Fruit fly (Drosophila melanogaster) whole organism, prepupa: ENCODE measurements around the gene kuz.

Experiments
- Blimp-1 ChIP-seq: fragments of 200-800 bp; sonication (Bioruptor generic); optimal IDR thresholded peaks from 3 replicates; lab custom pipeline; 2017; ENCODE audit warnings: missing biosample characterization, missing genetic modification characterization, mild to moderate bottlenecking, moderate library complexity, missing genetic modification reagents
- CG10631 ChIP-seq: fragments of 200-800 bp; sonication (Bioruptor generic); optimal IDR thresholded peaks from 2 replicates; lab custom pipeline; 2016; ENCODE audit warnings: missing biosample characterization, missing genetic modification characterization
- CG11762 ChIP-seq: fragments of 200-800 bp; sonication (Bioruptor generic); optimal IDR thresholded peaks from 3 replicates; lab custom pipeline; 2016; ENCODE audit warnings: missing biosample characterization, missing genetic modification characterization; ENCODE audit not compliant: insufficient read depth
- CG11902 ChIP-seq: fragments of 200-800 bp; sonication (Bioruptor generic); optimal IDR thresholded peaks from 3 replicates; lab custom pipeline; 2016; ENCODE audit warnings: missing biosample characterization, missing genetic modification characterization
- CG15336 ChIP-seq: fragments of 200-800 bp; sonication (Bioruptor generic); IDR thresholded peaks from 2 replicates; pipeline ENCODE4 v1.3.6; 2022; ENCODE audit warnings: missing biosample characterization, missing genetic modification characterization
- CG1621 ChIP-seq: fragments of 200-800 bp; sonication (Bioruptor generic); optimal IDR thresholded peaks from 3 replicates; lab custom pipeline; 2018; ENCODE audit warnings: missing biosample characterization, mild to moderate bottlenecking, missing genetic modification characterization
- CG16779 ChIP-seq: fragments of 200-800 bp; sonication (Bioruptor generic); optimal IDR thresholded peaks from 3 replicates; lab custom pipeline; 2017; ENCODE audit warnings: missing biosample characterization, mild to moderate bottlenecking, missing genetic modification characterization
- CG3032 ChIP-seq: fragments of 200-800 bp; optimal IDR thresholded peaks from 2 replicates; lab custom pipeline; 2019; ENCODE audit warnings: missing biosample characterization, mild to moderate bottlenecking, missing genetic modification characterization, moderate library complexity
- CG31627 ChIP-seq: fragments of 200-800 bp; sonication (Bioruptor generic); optimal IDR thresholded peaks from 3 replicates; lab custom pipeline; 2016; ENCODE audit warnings: missing biosample characterization, missing genetic modification characterization
- CG32006 ChIP-seq: fragments of 200-800 bp; sonication (Bioruptor generic); optimal IDR thresholded peaks from 3 replicates; lab custom pipeline; 2017; ENCODE audit warnings: missing biosample characterization, mild to moderate bottlenecking, missing genetic modification characterization
- CG3919 ChIP-seq: fragments of 200-800 bp; sonication (Bioruptor generic); optimal IDR thresholded peaks from 3 replicates; lab custom pipeline; 2016; ENCODE audit warnings: missing biosample characterization, missing genetic modification characterization
- CG6276 ChIP-seq: fragments of 200-800 bp; sonication (Bioruptor generic); optimal IDR thresholded peaks from 2 replicates; lab custom pipeline; 2017; ENCODE audit warnings: missing biosample characterization, mild to moderate bottlenecking, missing genetic modification characterization
- CG6792 ChIP-seq: fragments of 200-800 bp; sonication (Bioruptor generic); optimal IDR thresholded peaks from 3 replicates; lab custom pipeline; 2016; ENCODE audit warnings: missing biosample characterization, missing genetic modification characterization
- CG6808 ChIP-seq: fragments of 200-800 bp; sonication (Bioruptor generic); optimal IDR thresholded peaks from 3 replicates; lab custom pipeline; 2017; ENCODE audit warnings: missing biosample characterization, missing genetic modification characterization, mild to moderate bottlenecking, moderate library complexity, missing genetic modification reagents
- CG6854 ChIP-seq: fragments of 200-800 bp; sonication (Bioruptor generic); optimal IDR thresholded peaks from 2 replicates; lab custom pipeline; 2017; ENCODE audit warnings: missing biosample characterization, mild to moderate bottlenecking, missing genetic modification characterization
- CG8119 ChIP-seq: fragments of 200-800 bp; sonication (Bioruptor generic); IDR thresholded peaks from 3 replicates; pipeline ENCODE4 v1.3.6; 2022; ENCODE audit warnings: missing biosample characterization, missing genetic modification characterization
- CG8319 ChIP-seq: fragments of 200-800 bp; sonication (Bioruptor generic); optimal IDR thresholded peaks from 3 replicates; lab custom pipeline; 2016; ENCODE audit warnings: missing biosample characterization, missing genetic modification characterization
- Eip78C ChIP-seq: fragments of 200-800 bp; sonication (Bioruptor generic); peaks from one replicate; lab custom pipeline; 2016; ENCODE audit warnings: missing biosample characterization, missing genetic modification characterization
- Eip93F ChIP-seq: fragments of 200-800 bp; sonication (Bioruptor generic); optimal IDR thresholded peaks from 2 replicates; lab custom pipeline; 2016; ENCODE audit warnings: missing biosample characterization, mild to moderate bottlenecking, missing genetic modification characterization
- Ets21C ChIP-seq: fragments of 200-800 bp; sonication (Bioruptor generic); optimal IDR thresholded peaks from 3 replicates; lab custom pipeline; 2016; ENCODE audit warnings: missing biosample characterization, missing genetic modification characterization
- Ets96B ChIP-seq: fragments of 200-800 bp; optimal IDR thresholded peaks from 2 replicates; lab custom pipeline; 2019; ENCODE audit warnings: missing biosample characterization, mild to moderate bottlenecking, missing genetic modification characterization, moderate library complexity
- Gug ChIP-seq: fragments of 200-800 bp; sonication (Bioruptor generic); IDR thresholded peaks from 2 replicates; pipeline ENCODE4 v1.3.6; 2022; ENCODE audit warnings: missing biosample characterization, missing genetic modification characterization
- Hr38 ChIP-seq: sonication (Bioruptor generic); optimal IDR thresholded peaks from 2 replicates; lab custom pipeline; 2016; ENCODE audit warnings: missing biosample characterization, missing genetic modification characterization
- Hr39 ChIP-seq: fragments of 200-800 bp; sonication (Bioruptor generic); optimal IDR thresholded peaks from 2 replicates; lab custom pipeline; 2016; ENCODE audit warnings: missing biosample characterization, missing genetic modification characterization
- Hr4 ChIP-seq: fragments of 200-800 bp; sonication (Bioruptor generic); optimal IDR thresholded peaks from 3 replicates; lab custom pipeline; 2016; ENCODE audit warnings: missing biosample characterization, missing genetic modification characterization
- Lpt ChIP-seq: fragments of 200-800 bp; sonication (Bioruptor generic); optimal IDR thresholded peaks from 3 replicates; lab custom pipeline; 2016; ENCODE audit warnings: missing biosample characterization, missing genetic modification characterization
- Met ChIP-seq: fragments of 200-800 bp; sonication (Bioruptor generic); optimal IDR thresholded peaks from 3 replicates; lab custom pipeline; 2016; ENCODE audit warnings: missing biosample characterization, missing genetic modification characterization
- OdsH ChIP-seq: fragments of 200-800 bp; sonication (Bioruptor generic); optimal IDR thresholded peaks from 3 replicates; lab custom pipeline; 2016; ENCODE audit warnings: missing biosample characterization, missing genetic modification characterization
- Sox102F ChIP-seq: fragments of 200-800 bp; sonication (Bioruptor generic); optimal IDR thresholded peaks from 2 replicates; lab custom pipeline; 2016; ENCODE audit warnings: missing biosample characterization, mild to moderate bottlenecking, missing genetic modification characterization
- Sox14 ChIP-seq: fragments of 200-800 bp; sonication (Bioruptor generic); optimal IDR thresholded peaks from 3 replicates; lab custom pipeline; 2016; ENCODE audit warnings: missing biosample characterization, missing genetic modification characterization
- Sox15 ChIP-seq: fragments of 200-800 bp; sonication (Bioruptor generic); optimal IDR thresholded peaks from 3 replicates; lab custom pipeline; 2016; ENCODE audit warnings: missing biosample characterization, missing genetic modification characterization
- achi ChIP-seq: fragments of 200-800 bp; sonication (Bioruptor generic); optimal IDR thresholded peaks from 3 replicates; lab custom pipeline; 2016; ENCODE audit warnings: missing biosample characterization, missing genetic modification characterization
- acj6 ChIP-seq: fragments of 200-800 bp; sonication (Bioruptor generic); optimal IDR thresholded peaks from 3 replicates; lab custom pipeline; 2016; ENCODE audit warnings: missing biosample characterization, missing genetic modification characterization
- cyc ChIP-seq: fragments of 200-800 bp; sonication (Bioruptor generic); optimal IDR thresholded peaks from 3 replicates; lab custom pipeline; 2016; ENCODE audit warnings: missing biosample characterization, missing genetic modification characterization
- dac ChIP-seq: fragments of 200-800 bp; sonication (Bioruptor generic); optimal IDR thresholded peaks from 2 replicates; lab custom pipeline; 2017; ENCODE audit warnings: missing biosample characterization, mild to moderate bottlenecking, missing genetic modification characterization
- dsx ChIP-seq: fragments of 200-800 bp; optimal IDR thresholded peaks from 3 replicates; lab custom pipeline; 2019; ENCODE audit warnings: missing biosample characterization, mild to moderate bottlenecking, missing genetic modification characterization, moderate library complexity; ENCODE audit not compliant: poor library complexity, severe bottlenecking
- eg ChIP-seq: fragments of 200-800 bp; sonication (Bioruptor generic); IDR thresholded peaks from 3 replicates; pipeline ENCODE4 v1.3.6; 2022; ENCODE audit warnings: missing biosample characterization, missing genetic modification characterization
- fd59A ChIP-seq: fragments of 200-800 bp; sonication (Bioruptor generic); optimal IDR thresholded peaks from 2 replicates; lab custom pipeline; 2017; ENCODE audit warnings: missing biosample characterization, mild to moderate bottlenecking, missing genetic modification characterization, missing genetic modification reagents
- fd85E ChIP-seq: fragments of 200-800 bp; sonication (Bioruptor generic); optimal IDR thresholded peaks from 3 replicates; lab custom pipeline; 2016; ENCODE audit warnings: missing biosample characterization, missing genetic modification characterization
- lz ChIP-seq: fragments of 200-800 bp; sonication (Bioruptor generic); optimal IDR thresholded peaks from 3 replicates; lab custom pipeline; 2016; ENCODE audit warnings: missing biosample characterization, missing genetic modification characterization
- net ChIP-seq: fragments of 200-800 bp; sonication (Bioruptor generic); optimal IDR thresholded peaks from 3 replicates; lab custom pipeline; 2016; ENCODE audit warnings: missing biosample characterization, missing genetic modification characterization
- pdm3 ChIP-seq: fragments of 200-800 bp; sonication (Bioruptor generic); optimal IDR thresholded peaks from 3 replicates; lab custom pipeline; 2016; ENCODE audit warnings: missing biosample characterization, missing genetic modification characterization
- salr ChIP-seq, 2 experiments: fragments of 200-800 bp; sonication (Bioruptor generic); optimal IDR thresholded peaks; 3 replicates each; lab custom pipeline; 2016 to 2018; ENCODE audit warnings: missing biosample characterization in 2 of 2, missing genetic modification characterization in 2 of 2, mild to moderate bottlenecking in 1 of 2
- spab ChIP-seq: fragments of 200-800 bp; sonication (Bioruptor generic); optimal IDR thresholded peaks from 2 replicates; lab custom pipeline; 2017; ENCODE audit warnings: missing biosample characterization, mild to moderate bottlenecking, missing genetic modification characterization, missing genetic modification reagents
- ss ChIP-seq, 2 experiments: fragments of 200-800 bp; sonication (Bioruptor generic); optimal IDR thresholded peaks; 2 replicates in 1 of 2; 3 replicates in 1 of 2; lab custom pipeline; 2017 to 2018; ENCODE audit warnings: mild to moderate bottlenecking in 2 of 2, missing biosample characterization in 2 of 2, missing genetic modification characterization in 2 of 2, moderate library complexity in 1 of 2
- topi ChIP-seq: fragments of 200-800 bp; sonication (Bioruptor generic); optimal IDR thresholded peaks from 3 replicates; lab custom pipeline; 2016; ENCODE audit warnings: missing biosample characterization, missing genetic modification characterization
- vri ChIP-seq: fragments of 200-800 bp; sonication (Bioruptor generic); optimal IDR thresholded peaks from 3 replicates; lab custom pipeline; 2016; ENCODE audit warnings: missing biosample characterization, mild to moderate bottlenecking, missing genetic modification characterization

The kuz gene

DNA sequence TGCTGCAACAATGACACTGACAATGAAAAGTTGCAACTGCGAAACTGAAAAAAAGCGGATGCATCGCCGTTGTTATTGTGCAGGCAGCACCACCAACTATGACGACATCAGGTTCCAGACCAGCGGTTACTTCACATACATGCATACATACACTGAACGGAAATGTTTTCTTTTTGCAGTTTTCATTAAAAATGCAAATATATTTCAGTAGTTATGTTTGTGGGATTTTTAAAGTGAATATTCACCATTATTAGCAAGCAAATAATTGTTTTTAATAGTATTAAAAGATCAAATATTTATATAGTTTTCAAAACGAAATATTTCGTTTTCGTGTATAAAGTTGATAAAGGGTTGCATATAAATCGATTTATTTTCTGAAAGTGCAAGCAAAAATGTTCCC, 61.9 kb downstream of the kuz start:
- TF ChIP-seq CG15336 (GFP tag; lab: Robert Waterston, UW) (peak; percentile 37; the same call in 1 of the 2 replicates), Hr38 (GFP tag; lab: Kevin White, UChicago) (no peak), net (GFP tag; lab: Kevin White, UChicago) (no peak), spab (GFP tag; lab: Kevin White, UChicago) (no peak), CG8119 (GFP tag; lab: Robert Waterston, UW) (peak; percentile 28; the same call in 1 of the 3 replicates), Eip78C (peak; percentile 57), CG1621 (tag; lab: Kevin White, UChicago) (no peak), Hr4 (peak; percentile 1), CG10631 (peak; percentile 9), CG32006 (GFP tag; lab: Kevin White, UChicago) (peak; percentile 55), pdm3 (GFP tag; lab: Kevin White, UChicago) (peak; percentile 8), salr (GFP tag; optimal IDR thresholded peaks at IDR 0.05; lab: Kevin White, UChicago) (peak in 1 of 2 experiments; percentile 30), Ets96B (tag; lab: Kevin White, UChicago) (peak; percentile 26), OdsH (GFP tag; lab: Kevin White, UChicago) (peak; percentile 6), achi (GFP tag; lab: Kevin White, UChicago) (peak; percentile 4), topi (GFP tag; lab: Kevin White, UChicago) (no peak), dsx (no peak), Eip93F (GFP tag; lab: Kevin White, UChicago) (no peak)

DNA sequence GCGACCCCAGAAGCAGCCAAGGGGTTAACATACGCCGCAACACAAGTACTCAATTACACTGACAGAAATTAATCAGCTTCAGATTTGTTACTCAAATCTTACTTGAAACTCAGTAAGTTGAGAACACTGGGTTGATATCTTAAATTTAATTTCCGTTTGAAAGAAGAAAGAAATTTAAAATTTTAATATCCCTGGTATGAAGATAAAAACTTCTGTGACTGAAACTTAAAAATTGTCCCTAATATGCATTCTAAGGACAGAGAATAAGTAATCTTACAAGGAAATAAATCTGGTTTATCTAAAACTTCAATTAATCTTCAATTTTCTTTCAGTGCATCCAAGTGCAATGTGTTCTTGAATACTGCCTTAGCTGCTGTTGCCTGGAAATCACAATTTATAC, 63.8 kb downstream of the kuz start:
- peak; percentile 54 for TF ChIP-seq net (GFP tag; lab: Kevin White, UChicago)
- peak; percentile 59 for TF ChIP-seq Sox14 (GFP tag; lab: Kevin White, UChicago)
- peak; percentile 51 for TF ChIP-seq lz (GFP tag; lab: Kevin White, UChicago)
- TF ChIP-seq Ets21C (GFP tag; lab: Kevin White, UChicago) = peak; percentile 15
- TF ChIP-seq Sox102F (GFP tag; lab: Kevin White, UChicago) = peak; percentile 41
- TF ChIP-seq CG3032 (tag; lab: Kevin White, UChicago) = peak; percentile 78
- TF ChIP-seq fd85E (GFP tag; lab: Kevin White, UChicago) = no peak
- peak; percentile 60 for TF ChIP-seq Hr39 (GFP tag; lab: Kevin White, UChicago)
- TF ChIP-seq Gug (GFP tag; lab: Robert Waterston, UW) = no peak
- peak; percentile 93 for TF ChIP-seq Eip78C
- peak; percentile 59 for TF ChIP-seq CG6276
- peak; percentile 69 for TF ChIP-seq pdm3 (GFP tag; lab: Kevin White, UChicago)
- TF ChIP-seq eg (GFP tag; lab: Robert Waterston, UW) = peak; percentile 32; the same call in 1 of the 3 replicates
- peak; percentile 24 to 67 for TF ChIP-seq ss (GFP tag; optimal IDR thresholded peaks at IDR 0.05; lab: Kevin White, UChicago)
- TF ChIP-seq CG8319 = peak; percentile 11
- peak; percentile 60 for TF ChIP-seq Lpt (GFP tag; lab: Kevin White, UChicago)
- TF ChIP-seq spab (GFP tag; lab: Kevin White, UChicago) = peak; percentile 65
- peak; percentile 77 for TF ChIP-seq Ets96B (tag; lab: Kevin White, UChicago)
- TF ChIP-seq dsx = peak; percentile 74
- TF ChIP-seq CG16779 (tag; lab: Kevin White, UChicago) = peak; percentile 48
- peak; percentile 50 for TF ChIP-seq cyc (GFP tag; lab: Kevin White, UChicago)
- no peak for TF ChIP-seq Blimp-1 (GFP tag; lab: Kevin White, UChicago)
- TF ChIP-seq CG6854 (GFP tag; lab: Kevin White, UChicago) = no peak
- TF ChIP-seq dac (GFP tag; lab: Kevin White, UChicago) = no peak
- peak; percentile 59 for TF ChIP-seq fd59A (GFP tag; lab: Kevin White, UChicago)
- TF ChIP-seq CG31627 = peak; percentile 36
- TF ChIP-seq Hr4 = peak; percentile 73
- TF ChIP-seq achi (GFP tag; lab: Kevin White, UChicago) = peak; percentile 69
- peak; percentile 72 for TF ChIP-seq acj6 (GFP tag; lab: Kevin White, UChicago)
- TF ChIP-seq CG6808 (GFP tag; lab: Kevin White, UChicago) = peak; percentile 62
- peak; percentile 59 for TF ChIP-seq CG11762 (GFP tag; lab: Kevin White, UChicago)
- peak; percentile 7 to 72 for TF ChIP-seq salr (GFP tag; optimal IDR thresholded peaks at IDR 0.05; lab: Kevin White, UChicago)
- TF ChIP-seq OdsH (GFP tag; lab: Kevin White, UChicago) = peak; percentile 60
- peak; percentile 33 for TF ChIP-seq CG6792 (GFP tag; lab: Kevin White, UChicago)
- peak; percentile 67 for TF ChIP-seq topi (GFP tag; lab: Kevin White, UChicago)
- TF ChIP-seq CG15336 (GFP tag; lab: Robert Waterston, UW) = peak; percentile 69
- no peak for TF ChIP-seq Sox15 (GFP tag; lab: Kevin White, UChicago)
- TF ChIP-seq vri (GFP tag; lab: Kevin White, UChicago) = no peak
- TF ChIP-seq CG11902 (GFP tag; lab: Kevin White, UChicago) = peak; percentile 29
- peak; percentile 68 for TF ChIP-seq Met
- no peak for TF ChIP-seq CG1621 (tag; lab: Kevin White, UChicago)
- peak; percentile 71 for TF ChIP-seq CG3919 (GFP tag; lab: Kevin White, UChicago)
- TF ChIP-seq Hr38 (GFP tag; lab: Kevin White, UChicago) = no peak
